Worm (Caenorhabditis elegans): ENCODE measurements around the gene dhs-27.

Gene dhs-27

ce11 chrX:3379114-3379513 lies 35.4 kb downstream of the dhs-27 start, which contains the start of gene sorf-1:
Gene sorf-1 (minus strand): TSS chrX:3379248.
- TF ChIP-seq hlh-30 (tag; optimal IDR thresholded peaks at IDR 0.05; ENCODE audit: insufficient read depth), result peak; percentile 39
- TF ChIP-seq egl-27 (tag; optimal IDR thresholded peaks at IDR 0.05), result no peak
- no peak for TF ChIP-seq duxl-1 (tag; optimal IDR thresholded peaks at IDR 0.05; ENCODE audit: poor library complexity)
- TF ChIP-seq nhr-237 (tag; optimal IDR thresholded peaks at IDR 0.05), result no peak
- TF ChIP-seq dve-1 (tag; optimal IDR thresholded peaks at IDR 0.05; ENCODE audit: insufficient read depth), result no peak
- TF ChIP-seq zfp-2 (tag; optimal IDR thresholded peaks at IDR 0.05), result no peak
- no peak for TF ChIP-seq nhr-6 (tag; optimal IDR thresholded peaks at IDR 0.05)
- no peak for TF ChIP-seq ces-1 (GFP tag; optimal IDR thresholded peaks at IDR 0.05)
- no peak for TF ChIP-seq dmd-9 (GFP tag; IDR thresholded peaks at IDR 0.05)
- TF ChIP-seq mdl-1 (tag; optimal IDR thresholded peaks at IDR 0.05), result no peak
- no peak for TF ChIP-seq ceh-28 (tag; optimal IDR thresholded peaks at IDR 0.05)
- TF ChIP-seq dmd-8 (GFP tag; IDR thresholded peaks at IDR 0.05), result no peak
- TF ChIP-seq rbr-2 (tag; optimal IDR thresholded peaks at IDR 0.05), result peak; percentile 14
- no peak for TF ChIP-seq attf-4 (tag; optimal IDR thresholded peaks at IDR 0.05)
- no peak for TF ChIP-seq zip-11 (GFP tag; IDR thresholded peaks at IDR 0.05)
- no peak for TF ChIP-seq ama-1 (optimal IDR thresholded peaks at IDR 0.05)
- no peak for TF ChIP-seq daf-19 (GFP tag; conservative IDR thresholded peaks at IDR 0.05)
- no peak for TF ChIP-seq mdt-29 (GFP tag; IDR thresholded peaks at IDR 0.05)
- TF ChIP-seq skn-1 (tag; optimal IDR thresholded peaks at IDR 0.05), result no peak
- TF ChIP-seq R02D3.7 (tag; optimal IDR thresholded peaks at IDR 0.05), result no peak
- no peak for TF ChIP-seq zfp-3 (GFP tag; conservative IDR thresholded peaks at IDR 0.05)
- no peak for TF ChIP-seq cey-2 (tag; optimal IDR thresholded peaks at IDR 0.05; ENCODE audit: borderline replicate concordance, insufficient read depth)
- TF ChIP-seq mep-1 (tag; optimal IDR thresholded peaks at IDR 0.05), result peak; percentile 46
- peak; percentile 38 for TF ChIP-seq dmd-6 (GFP tag; IDR thresholded peaks at IDR 0.05)
- TF ChIP-seq nhr-102 (tag; optimal IDR thresholded peaks at IDR 0.05), result no peak
- TF ChIP-seq jun-1 (tag; optimal IDR thresholded peaks at IDR 0.05), result no peak
- no peak for TF ChIP-seq ceh-82 (tag; optimal IDR thresholded peaks at IDR 0.05)
- TF ChIP-seq zip-2 (tag; optimal IDR thresholded peaks at IDR 0.05), result no peak
- TF ChIP-seq pha-4 (GFP tag; IDR thresholded peaks at IDR 0.05), result no peak
- no peak for TF ChIP-seq pha-4 (tag; optimal IDR thresholded peaks at IDR 0.05)
- TF ChIP-seq F26F4.8 (GFP tag; conservative IDR thresholded peaks at IDR 0.05), result no peak
- TF ChIP-seq mxl-2 (GFP tag; conservative IDR thresholded peaks at IDR 0.05), result no peak
- TF ChIP-seq ZK546.5 (tag; optimal IDR thresholded peaks at IDR 0.05), result no peak
- no peak for TF ChIP-seq madf-9 (GFP tag; conservative IDR thresholded peaks at IDR 0.05)
- no peak for TF ChIP-seq spr-1 (tag; optimal IDR thresholded peaks at IDR 0.05)
- no peak for TF ChIP-seq vab-7 (GFP tag; IDR thresholded peaks at IDR 0.05)
- TF ChIP-seq lin-13 (GFP tag; optimal IDR thresholded peaks at IDR 0.05), result no peak
- TF ChIP-seq F37D6.2 (tag; optimal IDR thresholded peaks at IDR 0.05), result no peak
- TF ChIP-seq nhr-77 (tag; optimal IDR thresholded peaks at IDR 0.05), result no peak
- TF ChIP-seq lin-1 (GFP tag; IDR thresholded peaks at IDR 0.05), result no peak
- no peak for TF ChIP-seq lim-7 (GFP tag; IDR thresholded peaks at IDR 0.05)
- TF ChIP-seq F49E8.2 (tag; optimal IDR thresholded peaks at IDR 0.05; ENCODE audit: borderline replicate concordance), result no peak
- TF ChIP-seq unc-130 (GFP tag; optimal IDR thresholded peaks at IDR 0.05), result peak; percentile 9
- no peak for TF ChIP-seq ceh-20 (GFP tag; IDR thresholded peaks at IDR 0.05)
- TF ChIP-seq daf-12 (tag; optimal IDR thresholded peaks at IDR 0.05), result no peak
- TF ChIP-seq dpl-1 (GFP tag; optimal IDR thresholded peaks at IDR 0.05), result peak; percentile 41
- TF ChIP-seq aha-1 (tag), result peak; percentile 85
- peak; percentile 95 for TF ChIP-seq mes-2 (tag; optimal IDR thresholded peaks at IDR 0.05; ENCODE audit: poor library complexity, severe bottlenecking)
- peak; percentile 12 for TF ChIP-seq fkh-10 (GFP tag; optimal IDR thresholded peaks at IDR 0.05)
- no peak for TF ChIP-seq unc-62 (GFP tag; optimal IDR thresholded peaks at IDR 0.05 in 1 of 2)
- no peak for TF ChIP-seq unc-62 (tag; optimal IDR thresholded peaks at IDR 0.05)
- TF ChIP-seq lir-3 (tag; optimal IDR thresholded peaks at IDR 0.05), result no peak
- no peak for TF ChIP-seq tag-97 (GFP tag; IDR thresholded peaks at IDR 0.05)

Measured in whole organism, L4 larva.